Fruit fly (Drosophila melanogaster): ENCODE measurements around the gene Ziz.

Ziz gene

dm6 chr2L:7494341-7495293 is 1.5 kb downstream of the Ziz start (continued):
- no peak for TF ChIP-seq jing (GFP tag; optimal IDR thresholded peaks at IDR 0.05)
- TF ChIP-seq dysf (GFP tag; IDR thresholded peaks at IDR 0.05) = peak; percentile 79
- TF ChIP-seq CG13624 (GFP tag; optimal IDR thresholded peaks at IDR 0.05) = peak; percentile 56
- no peak for TF ChIP-seq GATAe (GFP tag; conservative IDR thresholded peaks at IDR 0.05)
- no peak for TF ChIP-seq tna (GFP tag; IDR thresholded peaks at IDR 0.05; ENCODE audit: partially characterized antibody)
- TF ChIP-seq CTCF (GFP tag; optimal IDR thresholded peaks at IDR 0.05) = no peak
- TF ChIP-seq ranshi (GFP tag; IDR thresholded peaks at IDR 0.05) = peak; percentile 66; the same call in 1 of the 2 replicates
- TF ChIP-seq CG1602 (GFP tag; optimal IDR thresholded peaks at IDR 0.05) = peak; percentile 21
- peak; percentile 56 for TF ChIP-seq CG12391 (tag; optimal IDR thresholded peaks at IDR 0.05)
- TF ChIP-seq tll (GFP tag; optimal IDR thresholded peaks at IDR 0.05) = no peak
- TF ChIP-seq Poxn (GFP tag; IDR thresholded peaks at IDR 0.05) = 0 out of 2 replicates have a peak, but pooled peaks have one; percentile 22
- peak; percentile 56 for TF ChIP-seq CG12769 (tag; optimal IDR thresholded peaks at IDR 0.05)
- peak; percentile 39 for TF ChIP-seq sug (tag; optimal IDR thresholded peaks at IDR 0.05)
- 0 out of 2 replicates have a peak, but pooled peaks have one; percentile 15 for TF ChIP-seq ap (GFP tag; IDR thresholded peaks at IDR 0.05)
- peak; percentile 30 for TF ChIP-seq tx (GFP tag; optimal IDR thresholded peaks at IDR 0.05)
- TF ChIP-seq CG6272 (GFP tag; IDR thresholded peaks at IDR 0.05) = no peak
- TF ChIP-seq CG8281 (tag; optimal IDR thresholded peaks at IDR 0.05) = no peak
- no peak for TF ChIP-seq CG18011 (GFP tag; optimal IDR thresholded peaks at IDR 0.05)
- TF ChIP-seq Dbx (GFP tag; IDR thresholded peaks at IDR 0.05) = peak; percentile 89
- TF ChIP-seq ken (GFP tag; IDR thresholded peaks at IDR 0.05) = no peak
- peak; percentile 50; the same call in 1 of the 3 replicates for TF ChIP-seq Aef1 (GFP tag; IDR thresholded peaks at IDR 0.05)
- no peak for TF ChIP-seq Gug (GFP tag; IDR thresholded peaks at IDR 0.05)
- TF ChIP-seq ci (GFP tag; IDR thresholded peaks at IDR 0.05) = peak; percentile 16; the same call in 1 of the 3 replicates
- no peak for TF ChIP-seq CG9609 (GFP tag; optimal IDR thresholded peaks at IDR 0.05)
- no peak for TF ChIP-seq Dp (GFP tag; optimal IDR thresholded peaks at IDR 0.05)
- peak; percentile 50 for TF ChIP-seq Ada2b (GFP tag; IDR thresholded peaks at IDR 0.05)
- no peak for TF ChIP-seq CG17361 (GFP tag; IDR thresholded peaks at IDR 0.05)
- peak; percentile 19 for TF ChIP-seq CG13775 (GFP tag; optimal IDR thresholded peaks at IDR 0.05)
- no peak for TF ChIP-seq fru (optimal IDR thresholded peaks at IDR 0.05)
- TF ChIP-seq CG1024 (GFP tag; IDR thresholded peaks at IDR 0.05) = no peak
- TF ChIP-seq slou (GFP tag; optimal IDR thresholded peaks at IDR 0.05) = no peak
- TF ChIP-seq trem (tag; optimal IDR thresholded peaks at IDR 0.05) = no peak
- no peak for TF ChIP-seq CG2199 (GFP tag; IDR thresholded peaks at IDR 0.05)
- peak; percentile 84 for TF ChIP-seq sens (GFP tag)
- no peak for TF ChIP-seq vfl (GFP tag; optimal IDR thresholded peaks at IDR 0.05)
- TF ChIP-seq ftz-f1 (GFP tag; optimal IDR thresholded peaks at IDR 0.05) = peak; percentile 70
- no peak for TF ChIP-seq dan (GFP tag; IDR thresholded peaks at IDR 0.05)
- TF ChIP-seq CG4820 (GFP tag; optimal IDR thresholded peaks at IDR 0.05) = no peak
- no peak for TF ChIP-seq CG10979 (tag; optimal IDR thresholded peaks at IDR 0.05)
- peak; percentile 43 for TF ChIP-seq az2 (GFP tag; optimal IDR thresholded peaks at IDR 0.05)
- TF ChIP-seq rib (GFP tag; IDR thresholded peaks at IDR 0.05) = 0 out of 2 replicates have a peak, but pooled peaks have one; percentile 55
- no peak for TF ChIP-seq pb (GFP tag; optimal IDR thresholded peaks at IDR 0.05)
- TF ChIP-seq gcm2 (GFP tag; optimal IDR thresholded peaks at IDR 0.05) = no peak
- TF ChIP-seq CG7928 (GFP tag; optimal IDR thresholded peaks at IDR 0.05) = no peak
- TF ChIP-seq Nf-YC (tag; optimal IDR thresholded peaks at IDR 0.05) = no peak
- TF ChIP-seq CG34376 (GFP tag; optimal IDR thresholded peaks at IDR 0.05) = no peak
- no peak for TF ChIP-seq gsb (GFP tag; IDR thresholded peaks at IDR 0.05)
- TF ChIP-seq CG1233 (GFP tag; optimal IDR thresholded peaks at IDR 0.05) = peak; percentile 10
- TF ChIP-seq amos (GFP tag; IDR thresholded peaks at IDR 0.05; ENCODE audit: partially characterized antibody) = no peak
- peak; percentile 88 for TF ChIP-seq CG9932 (GFP tag; IDR thresholded peaks at IDR 0.05)
- peak; percentile 26 for TF ChIP-seq CG8944 (GFP tag; optimal IDR thresholded peaks at IDR 0.05)

Data from whole organism, embryonic.